Fruit fly (Drosophila melanogaster): ENCODE results near the gene Prps.

- TF ChIP-seq N (GFP tag; optimal IDR thresholded peaks at IDR 0.05) (no peak), OdsH (GFP tag; optimal IDR thresholded peaks at IDR 0.05) (no peak), Jra (GFP tag; optimal IDR thresholded peaks at IDR 0.05) (no peak), Myc (optimal IDR thresholded peaks at IDR 0.05) (no peak), lola (GFP tag; optimal IDR thresholded peaks at IDR 0.05) (no peak), Vsx2 (GFP tag; optimal IDR thresholded peaks at IDR 0.05; ENCODE audit: partially characterized antibody) (no peak), Abd-B (GFP tag; optimal IDR thresholded peaks at IDR 0.05) (no peak), Dif (GFP tag; optimal IDR thresholded peaks at IDR 0.05; ENCODE audit: partially characterized antibody) (no peak), Hr78 (GFP tag; optimal IDR thresholded peaks at IDR 0.05) (no peak), rgr (GFP tag; optimal IDR thresholded peaks at IDR 0.05) (no peak), Hnf4 (GFP tag; optimal IDR thresholded peaks at IDR 0.05) (no peak), br (GFP tag; optimal IDR thresholded peaks at IDR 0.05) (no peak), foxo (GFP tag; optimal IDR thresholded peaks at IDR 0.05) (no peak)
Observed at dm6 chr3L:9691476-9691826, 5.0 kb downstream of the Prps start.
